Fruit fly (Drosophila melanogaster): ENCODE measurements around the gene otu.

The otu gene

DNA sequence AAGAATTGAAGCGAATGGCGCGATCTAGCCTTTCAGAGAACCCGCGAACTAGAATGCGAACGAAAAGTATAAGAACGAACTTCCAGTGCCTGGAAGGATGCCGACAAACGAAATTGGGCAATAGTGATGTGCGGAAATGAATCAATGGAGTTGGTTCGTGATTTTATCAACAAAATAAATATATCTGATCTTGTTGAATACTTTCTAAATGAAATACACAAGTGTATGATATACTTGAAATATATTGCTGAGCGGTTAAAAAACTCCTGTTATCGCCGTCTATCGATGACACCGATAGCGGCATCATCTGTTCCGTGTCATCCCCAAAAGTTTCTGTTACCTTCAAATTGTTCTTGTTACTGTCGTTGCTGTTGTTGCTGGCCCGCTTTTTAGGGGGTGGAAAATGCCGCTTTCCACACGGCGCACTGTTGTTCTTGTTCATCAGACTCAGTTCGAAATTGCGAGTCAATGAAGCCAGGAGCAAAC is at the start of gene otu:
TSS of gene otu (minus strand) at position 51 of the 486 bp plus-strand sequence.
- TF ChIP-seq Ets65A (GFP tag) (peak; percentile 65), crp (GFP tag; optimal IDR thresholded peaks at IDR 0.05) (peak in 1 of 2 experiments; percentile 67), Sry-δ (GFP tag; optimal IDR thresholded peaks at IDR 0.05) (peak; percentile 58), chinmo (GFP tag; IDR thresholded peaks at IDR 0.05; ENCODE audit: partially characterized antibody) (0 out of 4 replicates have a peak, but pooled peaks have one; percentile 26), unc-4 (GFP tag; IDR thresholded peaks at IDR 0.05; ENCODE audit: partially characterized antibody) (peak; percentile 39), amos (GFP tag; IDR thresholded peaks at IDR 0.05; ENCODE audit: partially characterized antibody) (peak; percentile 21; the same call in 1 of the 2 replicates), CG10462 (GFP tag; optimal IDR thresholded peaks at IDR 0.05) (no peak), BEAF-32 (GFP tag; optimal IDR thresholded peaks at IDR 0.05) (peak; percentile 18), CG34224 (GFP tag; IDR thresholded peaks at IDR 0.05; ENCODE audit: partially characterized antibody) (0 out of 3 replicates have a peak, but pooled peaks have one; percentile 21), Dref (GFP tag; IDR thresholded peaks at IDR 0.05) (peak; percentile 51), CG15514 (GFP tag; optimal IDR thresholded peaks at IDR 0.05) (peak; percentile 48), pzg (GFP tag; optimal IDR thresholded peaks at IDR 0.05) (peak; percentile 24), bbx (GFP tag; IDR thresholded peaks at IDR 0.05; ENCODE audit: partially characterized antibody) (peak; percentile 25; the same call in 1 of the 2 replicates), E2f2 (GFP tag; IDR thresholded peaks at IDR 0.05) (peak; percentile 46; the same call in 1 of the 2 replicates), maf-S (GFP tag; optimal IDR thresholded peaks at IDR 0.05) (no peak), CG34422 (GFP tag; IDR thresholded peaks at IDR 0.05) (no peak), stwl (tag; optimal IDR thresholded peaks at IDR 0.05) (peak; percentile 65), kah (GFP tag; optimal IDR thresholded peaks at IDR 0.05) (no peak), CG13287 (GFP tag; IDR thresholded peaks at IDR 0.05; ENCODE audit: partially characterized antibody) (0 out of 2 replicates have a peak, but pooled peaks have one; percentile 14), Dp (GFP tag; optimal IDR thresholded peaks at IDR 0.05) (peak; percentile 45), Ets97D (GFP tag; optimal IDR thresholded peaks at IDR 0.05) (no peak)

DNA sequence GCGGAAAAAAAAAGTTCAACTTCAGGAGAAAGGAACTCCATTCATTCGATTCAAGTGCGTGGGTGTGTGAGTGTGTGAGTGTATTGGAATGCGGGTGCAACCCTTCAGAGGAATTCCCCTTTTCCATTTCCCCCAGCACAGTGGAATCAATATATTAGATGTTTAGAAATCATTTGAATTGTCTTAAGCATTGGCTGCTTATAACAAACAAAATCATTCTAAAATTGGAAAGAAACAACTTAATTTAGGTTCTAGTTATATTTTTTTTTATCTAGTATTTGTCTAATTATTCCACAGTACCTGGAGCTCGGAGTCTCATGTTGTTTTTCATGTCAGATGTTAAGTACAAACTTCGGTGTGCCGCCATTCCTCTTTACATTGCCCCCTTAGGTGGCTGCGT is 49.7 kb upstream of the otu start:
- TF ChIP-seq ttk (GFP tag; IDR thresholded peaks at IDR 0.05) (no peak), CG12219 (GFP tag; optimal IDR thresholded peaks at IDR 0.05) (no peak), CG1529 (GFP tag; optimal IDR thresholded peaks at IDR 0.05) (no peak), Adf1 (GFP tag; IDR thresholded peaks at IDR 0.05) (no peak), CG12391 (tag; optimal IDR thresholded peaks at IDR 0.05) (peak; percentile 38), Scr (GFP tag; IDR thresholded peaks at IDR 0.05; ENCODE audit: partially characterized antibody) (no peak), CG6765 (GFP tag; optimal IDR thresholded peaks at IDR 0.05) (no peak), kah (GFP tag; optimal IDR thresholded peaks at IDR 0.05) (no peak), D19B (GFP tag; optimal IDR thresholded peaks at IDR 0.05) (no peak), CG3065 (GFP tag; optimal IDR thresholded peaks at IDR 0.05) (no peak), Sry-β (GFP tag; optimal IDR thresholded peaks at IDR 0.05) (no peak), CG11695 (GFP tag; IDR thresholded peaks at IDR 0.05) (0 out of 3 replicates have a peak, but pooled peaks have one; percentile 40), tna (GFP tag; IDR thresholded peaks at IDR 0.05; ENCODE audit: partially characterized antibody) (no peak), phol (tag; optimal IDR thresholded peaks at IDR 0.05) (peak; percentile 1), lab (GFP tag; optimal IDR thresholded peaks at IDR 0.05) (peak; percentile 29), yki (optimal IDR thresholded peaks at IDR 0.05) (no peak), CG1602 (GFP tag; optimal IDR thresholded peaks at IDR 0.05) (no peak), pzg (GFP tag; optimal IDR thresholded peaks at IDR 0.05) (no peak), Fer1 (GFP tag; optimal IDR thresholded peaks at IDR 0.05) (peak; percentile 51), B-H2 (GFP tag; optimal IDR thresholded peaks at IDR 0.05) (no peak), grau (tag; optimal IDR thresholded peaks at IDR 0.05) (peak; percentile 28), sisA (GFP tag; IDR thresholded peaks at IDR 0.05) (no peak; the same call in 1 of the 2 replicates), D19A (tag; optimal IDR thresholded peaks at IDR 0.05) (peak; percentile 11), lmd (GFP tag; IDR thresholded peaks at IDR 0.05) (0 out of 2 replicates have a peak, but pooled peaks have one; percentile 17), CG34376 (GFP tag; optimal IDR thresholded peaks at IDR 0.05) (no peak), jing (GFP tag; optimal IDR thresholded peaks at IDR 0.05) (no peak), Gug (GFP tag; IDR thresholded peaks at IDR 0.05) (no peak), CG7839 (tag; optimal IDR thresholded peaks at IDR 0.05) (peak; percentile 62), CG14441 (GFP tag; IDR thresholded peaks at IDR 0.05) (0 out of 2 replicates have a peak, but pooled peaks have one; percentile 25)
